Worm (Caenorhabditis elegans) whole organism, late embryonic: ENCODE results near the gene F26F4.5.

Experiments
- K09A11.1 ChIP-seq: sonication (generic microtip); optimal IDR thresholded peaks from 2 replicates; lab custom pipeline; 2017; ENCODE audit warnings: antibody characterized with exemption, mild to moderate bottlenecking, missing genetic modification characterization, missing compliant biosample characterization; ENCODE audit not compliant: insufficient read depth
- ceh-34 ChIP-seq: sonication (generic microtip); optimal IDR thresholded peaks from 2 replicates; lab custom pipeline; 2016; ENCODE audit warnings: mild to moderate bottlenecking, missing genetic modification characterization, missing compliant biosample characterization
- ceh-45 ChIP-seq: fragments of 200-800 bp; sonication (Bioruptor generic); IDR thresholded peaks from 2 replicates; pipeline ENCODE4 v1.3.6; 2022; ENCODE audit warnings: missing genetic modification reagents, missing genetic modification characterization, missing compliant biosample characterization
- ceh-9 ChIP-seq: sonication (generic microtip); optimal IDR thresholded peaks from 2 replicates; lab custom pipeline; 2016; ENCODE audit warnings: mild to moderate bottlenecking, missing genetic modification characterization, inconsistent platforms, missing compliant biosample characterization
- eyg-1 ChIP-seq: sonication (generic microtip); optimal IDR thresholded peaks from 2 replicates; lab custom pipeline; 2016; ENCODE audit warnings: missing genotype, missing genetic modification characterization, missing compliant biosample characterization
- hlh-30 ChIP-seq: sonication (generic microtip); optimal IDR thresholded peaks from 2 replicates; lab custom pipeline; 2017; ENCODE audit warnings: antibody characterized with exemption, missing genetic modification characterization, missing compliant biosample characterization; ENCODE audit not compliant: insufficient read depth
- sox-2 ChIP-seq: fragments of 200-800 bp; sonication (Bioruptor generic); IDR thresholded peaks from 2 replicates; pipeline ENCODE4 v1.3.6; 2022; ENCODE audit warnings: missing genetic modification reagents, missing genetic modification characterization, missing compliant biosample characterization
- tbx-7 ChIP-seq: sonication (generic microtip); optimal IDR thresholded peaks from 2 replicates; lab custom pipeline; 2016; ENCODE audit warnings: missing genotype, missing genetic modification characterization, missing compliant biosample characterization

- TF ChIP-seq ceh-9 (tag; lab: Kevin White, UChicago) (no peak), tbx-7 (tag; lab: Kevin White, UChicago) (no peak), ceh-45 (GFP tag; lab: Robert Waterston, UW) (no peak), ceh-34 (no peak), sox-2 (GFP tag; lab: Robert Waterston, UW) (no peak), K09A11.1 (tag; lab: Kevin White, UChicago) (no peak), eyg-1 (no peak), hlh-30 (tag; lab: Kevin White, UChicago) (no peak)
These were observed 17.7 kb downstream of the F26F4.5 start for ce11 chrIII:4873395-4873794.
